Worm (Caenorhabditis elegans) whole organism, L2 larva: ENCODE data around the gene pgp-8.
A peak's percentile ranks its signal among the peaks of the same experiment; 100 is the strongest.

ENCODE experiments used
- C34F6.9 ChIP-seq: fragments of 150-350 bp; optimal IDR thresholded peaks from 2 replicates; lab custom pipeline; 2014; ENCODE audit warnings: missing biosample characterization, missing genetic modification characterization
- F13H6.1 ChIP-seq: sonication (generic microtip); optimal IDR thresholded peaks from 2 replicates; lab custom pipeline; 2016; ENCODE audit warnings: missing genetic modification characterization, missing compliant biosample characterization
- R02D3.7 ChIP-seq: fragments of 150-350 bp; optimal IDR thresholded peaks from 2 replicates; lab custom pipeline; 2014; ENCODE audit warnings: missing biosample characterization, missing genetic modification characterization
- aly-2 ChIP-seq: fragments of 150-350 bp; optimal IDR thresholded peaks from 2 replicates; lab custom pipeline; 2014; ENCODE audit warnings: missing biosample characterization, missing genetic modification characterization
- ama-1 ChIP-seq: fragments of 150-350 bp; optimal IDR thresholded peaks from 2 replicates; lab custom pipeline; 2018; ENCODE audit warnings: inconsistent platforms
- blmp-1 ChIP-seq: sonication (generic microtip); optimal IDR thresholded peaks from 2 replicates; lab custom pipeline; 2017; ENCODE audit warnings: missing genetic modification characterization, mild to moderate bottlenecking, missing compliant biosample characterization, antibody characterized with exemption, moderate library complexity; ENCODE audit not compliant: insufficient read depth
- ceh-82 ChIP-seq: fragments of 150-350 bp; optimal IDR thresholded peaks from 2 replicates; lab custom pipeline; 2014; ENCODE audit warnings: missing biosample characterization, missing genetic modification characterization
- crh-2 ChIP-seq: sonication (generic microtip); optimal IDR thresholded peaks from 2 replicates; lab custom pipeline; 2017; ENCODE audit warnings: missing biosample characterization, missing genetic modification characterization
- dmd-4 ChIP-seq: sonication (generic microtip); optimal IDR thresholded peaks from 2 replicates; lab custom pipeline; 2017; ENCODE audit warnings: missing biosample characterization, missing genetic modification characterization
- egl-27 ChIP-seq: sonication (generic microtip); optimal IDR thresholded peaks from 3 replicates; lab custom pipeline; 2017; ENCODE audit warnings: missing biosample characterization, missing genetic modification reagents, missing genetic modification characterization
- elt-1 ChIP-seq: fragments of 150-350 bp; optimal IDR thresholded peaks from 2 replicates; lab custom pipeline; 2014; ENCODE audit warnings: missing biosample characterization, missing genetic modification characterization
- elt-3 ChIP-seq: sonication (generic microtip); optimal IDR thresholded peaks from 2 replicates; lab custom pipeline; 2017; ENCODE audit warnings: missing biosample characterization, missing genetic modification characterization
- fos-1 ChIP-seq: fragments of 150-350 bp; optimal IDR thresholded peaks from 2 replicates; lab custom pipeline; 2014; ENCODE audit warnings: missing biosample characterization, missing genetic modification characterization
- gmeb-1 ChIP-seq: fragments of 150-350 bp; optimal IDR thresholded peaks from 2 replicates; lab custom pipeline; 2014; ENCODE audit warnings: missing biosample characterization, missing genetic modification characterization
- lin-11 ChIP-seq: fragments of 150-350 bp; sonication (generic microtip); optimal IDR thresholded peaks from 2 replicates; lab custom pipeline; 2014; ENCODE audit warnings: missing biosample characterization, missing genetic modification characterization, inconsistent platforms, mixed read lengths
- lin-39 ChIP-seq: fragments of 150-350 bp; optimal IDR thresholded peaks from 2 replicates; lab custom pipeline; 2014; ENCODE audit warnings: missing biosample characterization, missing genetic modification reagents, missing genetic modification characterization
- mbf-1 ChIP-seq: sonication (generic microtip); optimal IDR thresholded peaks from 2 replicates; lab custom pipeline; 2017; ENCODE audit warnings: missing biosample characterization, missing genetic modification characterization
- mdl-1 ChIP-seq, 2 experiments: fragments of 150-350 bp in 1 of 2; sonication (generic microtip) in 1 of 2; optimal IDR thresholded peaks; 2 replicates each; lab custom pipeline; 2017; ENCODE audit warnings: missing biosample characterization in 2 of 2, missing genetic modification characterization in 2 of 2
- nhr-10 ChIP-seq: sonication (generic microtip); optimal IDR thresholded peaks from 2 replicates; lab custom pipeline; 2017; ENCODE audit warnings: missing biosample characterization, missing genetic modification characterization
- nhr-11 ChIP-seq: fragments of 150-350 bp; optimal IDR thresholded peaks from 2 replicates; lab custom pipeline; 2014; ENCODE audit warnings: missing biosample characterization, missing genetic modification characterization
- nhr-129 ChIP-seq: fragments of 150-350 bp; optimal IDR thresholded peaks from 2 replicates; lab custom pipeline; 2014; ENCODE audit warnings: missing biosample characterization, missing genetic modification characterization
- nhr-21 ChIP-seq: fragments of 150-350 bp; optimal IDR thresholded peaks from 2 replicates; lab custom pipeline; 2014; ENCODE audit warnings: missing biosample characterization, missing genetic modification characterization
- nhr-23 ChIP-seq: fragments of 150-350 bp; optimal IDR thresholded peaks from 2 replicates; lab custom pipeline; 2014; ENCODE audit warnings: missing biosample characterization, missing genetic modification reagents, missing genetic modification characterization
- nhr-237 ChIP-seq: fragments of 150-350 bp; optimal IDR thresholded peaks from 2 replicates; lab custom pipeline; 2014; ENCODE audit warnings: missing biosample characterization, missing genetic modification characterization
- nhr-25 ChIP-seq: fragments of 150-350 bp; sonication (generic microtip); optimal IDR thresholded peaks from 3 replicates; lab custom pipeline; 2014; ENCODE audit warnings: missing biosample characterization, missing genetic modification characterization
- sma-3 ChIP-seq: sonication (generic microtip); optimal IDR thresholded peaks from 2 replicates; lab custom pipeline; 2016; ENCODE audit warnings: missing genetic modification reagents, missing genetic modification characterization, missing compliant biosample characterization
- snpc-4 ChIP-seq: fragments of 150-350 bp; optimal IDR thresholded peaks from 2 replicates; lab custom pipeline; 2014; ENCODE audit warnings: missing biosample characterization, missing genetic modification characterization
- unc-39 ChIP-seq: fragments of 150-350 bp; optimal IDR thresholded peaks from 2 replicates; lab custom pipeline; 2014; ENCODE audit warnings: missing biosample characterization, missing genetic modification characterization
- unc-55 ChIP-seq: fragments of 150-350 bp; sonication (generic microtip); optimal IDR thresholded peaks from 3 replicates; lab custom pipeline; 2014; ENCODE audit warnings: missing biosample characterization, missing genetic modification reagents, missing genetic modification characterization
- zag-1 ChIP-seq: fragments of 150-350 bp; optimal IDR thresholded peaks from 2 replicates; lab custom pipeline; 2014; ENCODE audit warnings: missing biosample characterization, missing genetic modification characterization
- ztf-1 ChIP-seq: fragments of 200-800 bp; sonication (Bioruptor generic); conservative IDR thresholded peaks from 2 replicates; pipeline ENCODE4 v1.3.6; 2022; ENCODE audit warnings: missing genetic modification characterization, missing compliant biosample characterization
- ztf-11 ChIP-seq: sonication (generic microtip); optimal IDR thresholded peaks from 2 replicates; lab custom pipeline; 2017; ENCODE audit warnings: missing biosample characterization, missing genetic modification characterization
- ztf-4 ChIP-seq: fragments of 150-350 bp; optimal IDR thresholded peaks from 2 replicates; lab custom pipeline; 2014; ENCODE audit warnings: missing biosample characterization, missing genetic modification characterization

pgp-8 gene

ce11 chrX:10881984-10882383 lies 17.8 kb upstream of the pgp-8 start, which contains the start of gene T21E8.6:
Gene T21E8.6, plus strand, starts transcription at chrX:10882284.
- TF ChIP-seq lin-39 (tag; lab: Kevin White, UChicago) (no peak), egl-27 (no peak), mdl-1 (tag; optimal IDR thresholded peaks at IDR 0.05; lab: Kevin White, UChicago) (no peak), nhr-129 (tag; lab: Kevin White, UChicago) (no peak), unc-55 (no peak), gmeb-1 (tag; lab: Kevin White, UChicago) (no peak), mbf-1 (tag; lab: Kevin White, UChicago) (no peak), C34F6.9 (tag; lab: Kevin White, UChicago) (no peak), ama-1 (no peak), ztf-1 (GFP tag; lab: Robert Waterston, UW) (no peak)
- TF ChIP-seq, all 48 proteins: peak for 0

ce11 chrX:10880509-10880908 lies 16.3 kb upstream of the pgp-8 start, which contains the start of gene T21E8.4:
Gene T21E8.4, plus strand, starts transcription at chrX:10880809.
- no peak for TF ChIP-seq nhr-11 (tag; lab: Kevin White, UChicago)
- no peak for TF ChIP-seq crh-2 (tag; lab: Kevin White, UChicago)
- no peak for TF ChIP-seq mbf-1 (tag; lab: Kevin White, UChicago)
- TF ChIP-seq nhr-129 (tag; lab: Kevin White, UChicago): no peak
- no peak for TF ChIP-seq ama-1
- no peak for TF ChIP-seq zag-1 (tag; lab: Kevin White, UChicago)
- no peak for TF ChIP-seq nhr-21 (tag; lab: Kevin White, UChicago)
- no peak for TF ChIP-seq elt-1 (tag; lab: Kevin White, UChicago)
- TF ChIP-seq nhr-10 (tag; lab: Kevin White, UChicago): no peak
- TF ChIP-seq F13H6.1: no peak

- TF ChIP-seq nhr-129 (tag; lab: Kevin White, UChicago) (peak; percentile 21), fos-1 (peak; percentile 67), nhr-11 (tag; lab: Kevin White, UChicago) (no peak), crh-2 (tag; lab: Kevin White, UChicago) (peak; percentile 36)
Observed at ce11 chrX:10877138-10877743, 13.0 kb upstream of the pgp-8 start, which contains the start of gene pgp-6. Gene pgp-6, minus strand, starts transcription at chrX:10877425.

- TF ChIP-seq sma-3 (GFP tag; lab: Kevin White, UChicago) (no peak), R02D3.7 (tag; lab: Kevin White, UChicago) (no peak), unc-55 (no peak), blmp-1 (no peak), nhr-21 (tag; lab: Kevin White, UChicago) (no peak)
Observed at ce11 chrX:10870137-10870536, 5.9 kb upstream of the pgp-8 start, which contains the start of gene pgp-7. Gene pgp-7, minus strand, starts transcription at chrX:10870237.

ce11 chrX:10862582-10862981 lies 1.6 kb downstream of the pgp-8 start:
- TF ChIP-seq ceh-82 (tag; lab: Kevin White, UChicago) (no peak), ztf-11 (tag; lab: Kevin White, UChicago) (no peak), lin-11 (no peak), dmd-4 (tag; lab: Kevin White, UChicago) (no peak), fos-1 (no peak), nhr-25 (tag; lab: Kevin White, UChicago) (no peak), lin-39 (tag; lab: Kevin White, UChicago) (no peak), unc-55 (no peak), blmp-1 (no peak), elt-1 (tag; lab: Kevin White, UChicago) (no peak), elt-3 (tag; lab: Kevin White, UChicago) (no peak), aly-2 (tag; lab: Kevin White, UChicago) (no peak), unc-39 (no peak), nhr-10 (tag; lab: Kevin White, UChicago) (no peak), mdl-1 (tag; optimal IDR thresholded peaks at IDR 0.05; lab: Kevin White, UChicago) (no peak), nhr-237 (tag; lab: Kevin White, UChicago) (no peak), mbf-1 (tag; lab: Kevin White, UChicago) (no peak), ztf-4 (tag; lab: Kevin White, UChicago) (no peak)

ce11 chrX:10861673-10862072 lies 2.5 kb downstream of the pgp-8 start:
- no peak for TF ChIP-seq snpc-4 (tag; lab: Kevin White, UChicago)
- TF ChIP-seq egl-27: no peak
- no peak for TF ChIP-seq nhr-25 (tag; lab: Kevin White, UChicago)
- no peak for TF ChIP-seq nhr-23 (tag; lab: Kevin White, UChicago)
- TF ChIP-seq lin-39 (tag; lab: Kevin White, UChicago): no peak
- TF ChIP-seq gmeb-1 (tag; lab: Kevin White, UChicago): no peak
- TF ChIP-seq, all 48 proteins: peak for 0
